Fruit fly (Drosophila melanogaster) whole organism, pupa: Measurements from ENCODE around the gene Hsp23.

Source experiments
- CG10348 ChIP-seq: fragments of 200-800 bp; sonication (Bioruptor generic); IDR thresholded peaks from 2 replicates; pipeline ENCODE4 v1.3.6; 2022; ENCODE audit warnings: missing biosample characterization, missing genetic modification characterization
- CG12605 ChIP-seq: fragments of 200-800 bp; sonication (Bioruptor generic); IDR thresholded peaks from 2 replicates; pipeline ENCODE4 v1.3.6; 2022; ENCODE audit warnings: missing biosample characterization, missing genetic modification characterization
- CG13204 ChIP-seq: fragments of 200-800 bp; sonication (Bioruptor generic); optimal IDR thresholded peaks from 2 replicates; lab custom pipeline; 2018; ENCODE audit warnings: missing biosample characterization, mild to moderate bottlenecking, missing genetic modification characterization, moderate library complexity
- CG14655 ChIP-seq: fragments of 200-800 bp; sonication (Bioruptor generic); optimal IDR thresholded peaks from 3 replicates; lab custom pipeline; 2017; ENCODE audit warnings: mild to moderate bottlenecking, missing biosample characterization, missing genetic modification reagents, missing genetic modification characterization
- CG15710 ChIP-seq: fragments of 200-800 bp; sonication (Bioruptor generic); optimal IDR thresholded peaks from 2 replicates; lab custom pipeline; 2018; ENCODE audit warnings: missing biosample characterization, mild to moderate bottlenecking, missing genetic modification characterization, moderate library complexity
- CG17806 ChIP-seq: fragments of 200-800 bp; sonication (Bioruptor generic); optimal IDR thresholded peaks from 2 replicates; lab custom pipeline; 2018; ENCODE audit warnings: missing biosample characterization, mild to moderate bottlenecking, missing genetic modification characterization, moderate library complexity
- CG32121 ChIP-seq: fragments of 200-800 bp; sonication (Bioruptor generic); IDR thresholded peaks from 2 replicates; pipeline ENCODE4 v1.3.6; 2022; ENCODE audit warnings: missing biosample characterization, missing genetic modification characterization
- CG34367 ChIP-seq: fragments of 200-800 bp; sonication (Bioruptor generic); optimal IDR thresholded peaks from 2 replicates; lab custom pipeline; 2018; ENCODE audit warnings: missing biosample characterization, mild to moderate bottlenecking, missing genetic modification characterization
- CG4496 ChIP-seq: fragments of 200-800 bp; sonication (Bioruptor generic); IDR thresholded peaks from 3 replicates; pipeline ENCODE4 v1.3.6; 2022; ENCODE audit warnings: missing biosample characterization, missing genetic modification characterization
- CG8159 ChIP-seq: fragments of 200-800 bp; sonication (Bioruptor generic); optimal IDR thresholded peaks from 3 replicates; lab custom pipeline; 2018; ENCODE audit warnings: missing biosample characterization, mild to moderate bottlenecking, missing genetic modification characterization, moderate library complexity
- CG8301 ChIP-seq: fragments of 200-800 bp; sonication (Bioruptor generic); optimal IDR thresholded peaks from 2 replicates; lab custom pipeline; 2018; ENCODE audit warnings: missing biosample characterization, mild to moderate bottlenecking, missing genetic modification characterization
- CG9948 ChIP-seq: fragments of 200-800 bp; sonication (Bioruptor generic); optimal IDR thresholded peaks from 2 replicates; lab custom pipeline; 2018; ENCODE audit warnings: missing biosample characterization, mild to moderate bottlenecking, missing genetic modification characterization, moderate library complexity
- D1 ChIP-seq: fragments of 200-800 bp; sonication (Bioruptor generic); optimal IDR thresholded peaks from 2 replicates; lab custom pipeline; 2018; ENCODE audit warnings: missing biosample characterization, mild to moderate bottlenecking, missing genetic modification characterization, moderate library complexity
- EcR ChIP-seq: fragments of 200-800 bp; sonication (Bioruptor generic); optimal IDR thresholded peaks from 3 replicates; lab custom pipeline; 2019; ENCODE audit warnings: missing biosample characterization, missing genetic modification characterization, mild to moderate bottlenecking, moderate library complexity, missing genetic modification reagents
- Ets98B ChIP-seq: fragments of 200-800 bp; sonication (Bioruptor generic); IDR thresholded peaks from 2 replicates; pipeline ENCODE4 v1.3.6; 2022; ENCODE audit warnings: missing biosample characterization, missing genetic modification characterization
- Pif1A ChIP-seq: fragments of 200-800 bp; sonication (Bioruptor generic); optimal IDR thresholded peaks from 3 replicates; lab custom pipeline; 2016; ENCODE audit warnings: missing biosample characterization, missing genetic modification characterization
- Pif1B ChIP-seq: fragments of 200-800 bp; sonication (Bioruptor generic); optimal IDR thresholded peaks from 3 replicates; lab custom pipeline; 2016; ENCODE audit warnings: missing biosample characterization, missing genetic modification characterization
- Snoo ChIP-seq: fragments of 200-800 bp; sonication (Bioruptor generic); optimal IDR thresholded peaks from 3 replicates; lab custom pipeline; 2017; ENCODE audit warnings: missing biosample characterization, mild to moderate bottlenecking, missing genetic modification characterization, inconsistent platforms
- fd96Ca ChIP-seq: fragments of 200-800 bp; sonication (Bioruptor generic); IDR thresholded peaks from 3 replicates; pipeline ENCODE4 v1.3.6; 2022; ENCODE audit warnings: missing biosample characterization, missing genetic modification characterization
- gl ChIP-seq: fragments of 200-800 bp; sonication (Bioruptor generic); optimal IDR thresholded peaks from 2 replicates; lab custom pipeline; 2018; ENCODE audit warnings: missing biosample characterization, mild to moderate bottlenecking, missing genetic modification characterization
- rn ChIP-seq: fragments of 200-800 bp; sonication (Bioruptor generic); IDR thresholded peaks from 2 replicates; pipeline ENCODE4 v1.3.6; 2022; ENCODE audit warnings: missing biosample characterization, missing genetic modification characterization

Hsp23 gene

DNA sequence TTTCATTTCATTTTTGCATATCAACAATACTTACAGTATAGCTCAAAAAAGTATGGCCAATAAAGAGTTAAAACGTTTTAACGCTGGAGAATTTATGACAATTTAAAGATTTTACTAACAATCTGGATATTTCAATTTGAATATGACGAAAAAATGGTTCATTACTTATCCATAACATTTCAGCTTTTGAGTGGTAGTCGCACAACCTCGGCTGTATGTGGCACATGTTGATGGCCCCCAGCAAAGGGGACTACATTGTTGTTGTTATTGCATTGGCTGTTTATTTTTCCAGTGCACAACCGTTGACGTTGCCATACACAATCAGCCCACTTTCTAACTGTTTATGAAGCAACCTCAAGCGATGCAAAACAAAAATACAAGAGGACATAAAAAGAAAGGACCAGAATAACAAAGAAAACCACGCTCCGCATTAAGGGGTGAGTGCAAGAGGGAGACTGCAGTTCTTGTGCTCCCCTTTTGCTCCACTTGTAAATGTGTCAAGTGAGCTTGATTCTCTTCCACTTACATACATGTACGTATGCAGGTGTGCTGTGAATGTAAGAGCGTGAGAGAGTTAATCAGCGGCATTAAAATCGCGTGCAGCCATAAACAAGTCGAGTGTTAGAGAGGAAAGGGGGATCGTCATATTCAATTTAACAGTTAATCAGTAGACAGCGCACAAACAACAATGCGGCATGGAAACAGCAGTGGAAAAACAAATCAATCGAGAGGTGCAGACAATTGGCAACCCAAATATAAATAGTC, 38.6 kb downstream of the Hsp23 start:
- TF ChIP-seq CG13204 (GFP tag; lab: Kevin White, UChicago) (peak; percentile 86), CG9948 (tag; lab: Kevin White, UChicago) (peak; percentile 93), Snoo (tag; lab: Kevin White, UChicago) (peak; percentile 94), rn (GFP tag; lab: Robert Waterston, UW) (peak; percentile 74), D1 (peak; percentile 96), Pif1B (GFP tag; lab: Kevin White, UChicago) (peak; percentile 96), CG10348 (GFP tag; lab: Robert Waterston, UW) (peak; percentile 80), CG15710 (tag; lab: Kevin White, UChicago) (peak; percentile 97), Ets98B (GFP tag; lab: Robert Waterston, UW) (peak; percentile 96), Pif1A (peak; percentile 94), CG8301 (tag; lab: Kevin White, UChicago) (peak; percentile 93), CG34367 (peak; percentile 95), CG12605 (GFP tag; lab: Robert Waterston, UW) (peak; percentile 93), CG8159 (tag; lab: Kevin White, UChicago) (peak; percentile 97), CG17806 (tag; lab: Kevin White, UChicago) (peak; percentile 95), CG32121 (peak; percentile 96), EcR (peak; percentile 91), fd96Ca (peak; percentile 92), CG14655 (GFP tag; lab: Kevin White, UChicago) (peak; percentile 92), CG4496 (GFP tag; lab: Robert Waterston, UW) (peak; percentile 95), gl (peak; percentile 91)
- TF ChIP-seq, all 21 proteins: peak for 21

DNA sequence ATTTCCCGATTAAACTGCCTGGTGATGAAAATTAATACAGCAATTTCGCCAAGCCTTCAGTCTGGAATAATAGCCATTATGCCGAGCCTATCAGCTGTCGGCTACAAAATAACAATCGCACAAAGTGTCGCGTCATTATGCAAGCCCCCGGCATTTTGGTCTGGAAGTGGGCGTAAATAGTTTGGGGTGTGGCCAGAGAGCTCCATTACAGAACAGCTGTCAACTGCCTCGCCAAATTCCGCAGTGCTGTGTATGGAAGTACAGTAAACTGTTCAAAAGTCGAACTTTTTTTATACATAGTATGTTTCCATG, 39.1 kb downstream of the Hsp23 start:
- TF ChIP-seq EcR (no peak), CG14655 (GFP tag; lab: Kevin White, UChicago) (no peak), D1 (no peak), Snoo (tag; lab: Kevin White, UChicago) (no peak), gl (no peak), Pif1B (GFP tag; lab: Kevin White, UChicago) (no peak), CG13204 (GFP tag; lab: Kevin White, UChicago) (no peak), CG9948 (tag; lab: Kevin White, UChicago) (no peak), CG32121 (no peak), CG4496 (GFP tag; lab: Robert Waterston, UW) (no peak), Pif1A (no peak), CG8301 (tag; lab: Kevin White, UChicago) (no peak), Ets98B (GFP tag; lab: Robert Waterston, UW) (no peak), CG17806 (tag; lab: Kevin White, UChicago) (no peak), fd96Ca (no peak), CG12605 (GFP tag; lab: Robert Waterston, UW) (no peak), rn (GFP tag; lab: Robert Waterston, UW) (no peak)

DNA sequence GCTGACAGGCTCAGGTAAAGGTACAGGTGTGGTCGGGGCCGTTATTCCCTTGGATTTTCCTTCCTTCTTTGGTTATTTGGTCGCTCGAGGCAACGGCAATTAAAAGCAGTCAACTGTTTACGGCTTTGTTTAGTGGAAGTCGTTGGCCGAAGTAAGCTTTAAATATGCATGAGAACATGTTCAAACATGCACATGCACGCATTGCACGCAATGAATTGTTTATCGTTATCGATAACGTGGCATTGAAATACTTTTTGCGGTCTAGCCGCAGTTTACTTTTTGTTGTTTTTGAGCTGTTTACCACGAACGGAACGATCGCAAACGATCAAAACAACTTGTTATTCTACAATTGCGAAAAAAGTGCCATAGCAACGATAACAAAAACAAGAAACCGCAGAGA, 39.9 kb downstream of the Hsp23 start:
- TF ChIP-seq CG15710 (tag; lab: Kevin White, UChicago) (no peak), Pif1B (GFP tag; lab: Kevin White, UChicago) (no peak), Snoo (tag; lab: Kevin White, UChicago) (no peak), CG32121 (no peak), CG10348 (GFP tag; lab: Robert Waterston, UW) (no peak), Pif1A (no peak), Ets98B (GFP tag; lab: Robert Waterston, UW) (no peak), CG14655 (GFP tag; lab: Kevin White, UChicago) (no peak), CG4496 (GFP tag; lab: Robert Waterston, UW) (peak; percentile 6; the same call in 1 of the 3 replicates), EcR (peak; percentile 15)
- TF ChIP-seq, all 21 proteins: peak for 2

DNA sequence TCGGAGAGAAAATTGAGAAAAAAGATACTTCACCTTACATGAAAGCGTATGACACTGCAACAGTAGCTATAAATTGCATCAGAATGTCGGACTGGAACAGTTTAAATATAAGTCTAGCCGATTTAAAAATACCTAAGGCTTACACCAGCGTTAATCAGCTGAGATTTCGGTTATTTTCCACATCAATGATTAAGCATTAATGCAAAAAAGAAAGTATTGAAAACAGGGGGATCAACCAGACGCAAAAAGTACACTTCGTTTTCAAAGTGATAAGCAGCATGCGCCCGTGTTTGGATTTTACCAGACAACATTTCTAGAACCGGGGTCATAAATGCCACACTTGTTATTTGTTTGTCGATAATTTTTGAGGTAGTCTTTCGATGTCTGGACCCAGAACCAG, 40.5 kb downstream of the Hsp23 start:
- TF ChIP-seq Pif1B (GFP tag; lab: Kevin White, UChicago) (no peak), Ets98B (GFP tag; lab: Robert Waterston, UW) (no peak), D1 (no peak), CG4496 (GFP tag; lab: Robert Waterston, UW) (no peak), CG9948 (tag; lab: Kevin White, UChicago) (no peak), gl (no peak), CG13204 (GFP tag; lab: Kevin White, UChicago) (no peak), CG8159 (tag; lab: Kevin White, UChicago) (no peak), CG14655 (GFP tag; lab: Kevin White, UChicago) (no peak), Snoo (tag; lab: Kevin White, UChicago) (no peak), CG8301 (tag; lab: Kevin White, UChicago) (no peak)

DNA sequence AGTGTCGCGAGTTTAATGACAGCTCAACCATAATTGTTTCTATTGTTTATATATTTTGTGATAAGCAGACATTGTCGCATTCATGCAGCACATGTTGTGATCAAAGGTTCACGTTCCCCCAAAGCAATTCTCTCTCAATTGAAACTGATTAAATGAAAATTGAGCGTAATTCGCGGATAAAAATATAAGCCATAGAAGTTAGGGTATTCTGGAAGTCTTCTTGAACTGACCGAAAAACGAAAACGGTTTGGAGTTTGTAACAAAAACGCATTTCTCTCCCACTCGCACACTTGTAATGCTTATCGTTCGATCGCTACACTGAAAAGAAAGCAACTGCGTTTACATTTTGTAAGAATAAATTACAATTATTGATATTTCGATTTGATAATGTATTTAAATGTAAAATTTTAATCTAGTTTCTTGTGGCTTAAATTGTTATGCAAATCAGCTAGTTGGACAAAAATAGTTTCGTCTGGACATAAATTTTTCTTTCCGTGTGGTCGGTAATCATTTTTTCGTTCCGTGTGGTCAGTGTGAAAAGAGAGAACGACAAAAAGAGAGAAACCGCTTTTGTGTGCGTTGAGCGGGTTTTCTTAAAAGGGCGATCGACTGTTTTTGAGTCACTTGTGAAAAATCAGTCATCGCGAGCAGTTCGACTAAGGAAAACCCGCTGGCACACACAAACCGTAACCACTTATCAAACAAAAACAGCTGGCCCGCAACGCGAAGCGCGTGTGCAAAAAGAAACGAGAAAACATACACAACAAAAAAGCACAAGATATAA, 41.1 kb downstream of the Hsp23 start, which contains the start of gene aay:
TSS of gene aay (plus strand) at position 618 of the 784 bp plus-strand sequence.
- TF ChIP-seq CG13204 (GFP tag; lab: Kevin White, UChicago) (peak; percentile 91), CG9948 (tag; lab: Kevin White, UChicago) (peak; percentile 98), CG8159 (tag; lab: Kevin White, UChicago) (peak; percentile 99), Pif1B (GFP tag; lab: Kevin White, UChicago) (peak; percentile 99), fd96Ca (peak; percentile 95), gl (peak; percentile 94), D1 (peak; percentile 98), CG14655 (GFP tag; lab: Kevin White, UChicago) (peak; percentile 97), CG15710 (tag; lab: Kevin White, UChicago) (peak; percentile 98), CG32121 (peak; percentile 98), EcR (peak; percentile 87), CG10348 (GFP tag; lab: Robert Waterston, UW) (peak; percentile 87), Pif1A (peak; percentile 99), Ets98B (GFP tag; lab: Robert Waterston, UW) (peak; percentile 98), CG8301 (tag; lab: Kevin White, UChicago) (peak; percentile 97), CG17806 (tag; lab: Kevin White, UChicago) (peak; percentile 99), CG12605 (GFP tag; lab: Robert Waterston, UW) (peak; percentile 98), CG34367 (peak; percentile 97), CG4496 (GFP tag; lab: Robert Waterston, UW) (peak; percentile 98), Snoo (tag; lab: Kevin White, UChicago) (peak; percentile 99), rn (GFP tag; lab: Robert Waterston, UW) (peak; percentile 95)
